Fruit fly (Drosophila melanogaster): ENCODE measurements around the gene GCC88.
A peak's percentile ranks its signal among the peaks of the same experiment; 100 is the strongest.

Gene GCC88

DNA sequence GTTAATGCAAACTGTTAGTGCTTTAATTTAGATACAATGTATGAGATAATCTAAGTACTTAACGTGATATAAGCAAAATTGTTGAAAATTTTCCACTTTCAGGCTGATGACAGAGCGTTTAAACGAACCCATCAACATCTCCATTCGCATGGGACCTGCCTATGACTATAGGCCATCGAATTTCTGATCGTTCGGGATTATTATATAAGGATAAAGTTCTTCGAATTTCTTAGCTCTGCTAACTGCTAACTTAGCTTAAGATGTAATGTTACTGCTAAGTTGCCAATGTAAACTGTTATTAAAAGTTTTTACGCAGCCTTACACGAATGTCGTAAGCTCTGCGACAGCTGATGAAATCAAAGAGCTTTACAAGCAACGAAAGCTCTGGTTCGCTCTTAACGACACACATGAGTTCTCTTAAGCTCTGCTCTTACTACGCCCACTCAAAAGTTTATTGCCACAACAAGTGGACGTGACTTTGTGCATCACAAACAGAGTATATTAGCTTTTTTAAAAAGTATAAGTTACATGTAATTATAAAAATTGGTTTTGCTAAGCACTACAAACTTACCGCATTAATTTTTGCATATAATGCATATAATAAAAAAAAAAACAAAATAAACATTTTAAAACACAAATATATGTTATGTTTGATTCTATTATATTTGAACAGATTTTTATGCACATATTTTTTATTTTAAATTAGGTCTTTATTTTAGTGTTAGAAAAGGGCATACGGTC lies 33.6 kb downstream of the GCC88 start:
- TF ChIP-seq h (GFP tag; optimal IDR thresholded peaks at IDR 0.05) (peak; percentile 95), OdsH (GFP tag; optimal IDR thresholded peaks at IDR 0.05) (peak; percentile 96), rgr (GFP tag; optimal IDR thresholded peaks at IDR 0.05) (peak; percentile 94), CG32264 (GFP tag; optimal IDR thresholded peaks at IDR 0.05) (no peak), br (GFP tag; optimal IDR thresholded peaks at IDR 0.05) (peak; percentile 90), woc (GFP tag; optimal IDR thresholded peaks at IDR 0.05) (peak; percentile 92), Vsx2 (GFP tag; optimal IDR thresholded peaks at IDR 0.05; ENCODE audit: partially characterized antibody) (no peak), Rel (GFP tag; optimal IDR thresholded peaks at IDR 0.05) (peak; percentile 73), Rel (tag; optimal IDR thresholded peaks at IDR 0.05) (peak; percentile 65), sage (GFP tag; optimal IDR thresholded peaks at IDR 0.05) (peak; percentile 72), pan (optimal IDR thresholded peaks at IDR 0.05) (no peak), Sp1 (GFP tag; optimal IDR thresholded peaks at IDR 0.05) (peak; percentile 99), GATAd (GFP tag; optimal IDR thresholded peaks at IDR 0.05) (peak; percentile 64), HLH106 (tag; optimal IDR thresholded peaks at IDR 0.05) (peak; percentile 95), ey (GFP tag; optimal IDR thresholded peaks at IDR 0.05) (peak; percentile 90), Hnf4 (GFP tag; optimal IDR thresholded peaks at IDR 0.05) (peak; percentile 72), dl (GFP tag; optimal IDR thresholded peaks at IDR 0.05; ENCODE audit: insufficient read depth in 1 of 2, partially characterized antibody in 2 of 2) (no peak), sv (GFP tag; optimal IDR thresholded peaks at IDR 0.05) (peak; percentile 95), dmrt93B (GFP tag; optimal IDR thresholded peaks at IDR 0.05) (peak; percentile 98), Hr83 (GFP tag; optimal IDR thresholded peaks at IDR 0.05; ENCODE audit: poor library complexity, severe bottlenecking) (no peak), jim (GFP tag; optimal IDR thresholded peaks at IDR 0.05) (no peak), CrebA (GFP tag; optimal IDR thresholded peaks at IDR 0.05; ENCODE audit: borderline replicate concordance) (no peak), psq (GFP tag; optimal IDR thresholded peaks at IDR 0.05) (peak; percentile 98), Dif (GFP tag; optimal IDR thresholded peaks at IDR 0.05; ENCODE audit: partially characterized antibody) (peak; percentile 4), CG9705 (GFP tag; optimal IDR thresholded peaks at IDR 0.05) (peak; percentile 94), Mio (GFP tag; optimal IDR thresholded peaks at IDR 0.05) (no peak), Jra (GFP tag; optimal IDR thresholded peaks at IDR 0.05) (no peak), fru (GFP tag; optimal IDR thresholded peaks at IDR 0.05) (peak; percentile 96), N (GFP tag; optimal IDR thresholded peaks at IDR 0.05) (no peak), usp (GFP tag; optimal IDR thresholded peaks at IDR 0.05) (no peak), Abd-B (GFP tag; optimal IDR thresholded peaks at IDR 0.05) (no peak), Dfd (GFP tag; optimal IDR thresholded peaks at IDR 0.05) (peak; percentile 99), lola (GFP tag; optimal IDR thresholded peaks at IDR 0.05) (no peak), Myc (optimal IDR thresholded peaks at IDR 0.05) (no peak), dsf (GFP tag; optimal IDR thresholded peaks at IDR 0.05; ENCODE audit: borderline replicate concordance) (peak; percentile 80), brk (GFP tag; optimal IDR thresholded peaks at IDR 0.05) (peak; percentile 88), Hr78 (GFP tag; optimal IDR thresholded peaks at IDR 0.05) (no peak), tai (GFP tag; optimal IDR thresholded peaks at IDR 0.05) (peak; percentile 73), foxo (GFP tag; optimal IDR thresholded peaks at IDR 0.05) (peak in 1 of 2 experiments; percentile 96)

DNA sequence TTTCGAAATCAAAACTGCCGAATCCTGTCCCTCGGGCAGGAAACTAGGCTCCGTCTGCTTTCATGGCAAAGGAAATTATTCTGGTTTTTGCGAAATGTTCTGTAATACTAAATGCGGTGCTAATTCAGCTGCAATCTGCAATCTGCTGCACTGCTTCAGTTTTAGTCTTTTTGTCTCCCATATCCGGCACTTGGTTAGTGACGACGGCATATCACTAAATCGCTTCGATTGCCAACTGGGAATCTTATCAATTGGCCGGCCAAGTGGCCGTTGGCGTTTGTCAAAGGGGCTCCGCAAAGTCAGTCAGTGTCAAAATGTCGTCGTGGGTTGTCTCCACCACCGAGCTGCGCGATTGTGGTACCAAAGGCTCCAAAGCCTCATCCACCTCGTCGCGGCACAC lies 34.6 kb downstream of the GCC88 start, which contains the start of gene CG18577:
CG18577 (plus strand) TSS at position 301 of the 400 bp plus-strand sequence.
- TF ChIP-seq Sp1 (GFP tag; optimal IDR thresholded peaks at IDR 0.05) (no peak), h (GFP tag; optimal IDR thresholded peaks at IDR 0.05) (no peak), N (GFP tag; optimal IDR thresholded peaks at IDR 0.05) (no peak), dl (GFP tag; optimal IDR thresholded peaks at IDR 0.05; ENCODE audit: insufficient read depth in 1 of 2, partially characterized antibody in 2 of 2) (no peak), CG9705 (GFP tag; optimal IDR thresholded peaks at IDR 0.05) (no peak), Abd-B (GFP tag; optimal IDR thresholded peaks at IDR 0.05) (no peak), Vsx2 (GFP tag; optimal IDR thresholded peaks at IDR 0.05; ENCODE audit: partially characterized antibody) (no peak), OdsH (GFP tag; optimal IDR thresholded peaks at IDR 0.05) (no peak), jim (GFP tag; optimal IDR thresholded peaks at IDR 0.05) (no peak), ey (GFP tag; optimal IDR thresholded peaks at IDR 0.05) (no peak), sage (GFP tag; optimal IDR thresholded peaks at IDR 0.05) (no peak), HLH106 (tag; optimal IDR thresholded peaks at IDR 0.05) (no peak), Dfd (GFP tag; optimal IDR thresholded peaks at IDR 0.05) (no peak), fru (GFP tag; optimal IDR thresholded peaks at IDR 0.05) (no peak), dmrt93B (GFP tag; optimal IDR thresholded peaks at IDR 0.05) (no peak), psq (GFP tag; optimal IDR thresholded peaks at IDR 0.05) (no peak), rgr (GFP tag; optimal IDR thresholded peaks at IDR 0.05) (no peak), Rel (GFP tag; optimal IDR thresholded peaks at IDR 0.05) (no peak), Rel (tag; optimal IDR thresholded peaks at IDR 0.05) (no peak), lola (GFP tag; optimal IDR thresholded peaks at IDR 0.05) (no peak), Hnf4 (GFP tag; optimal IDR thresholded peaks at IDR 0.05) (no peak)

Data from whole organism, wandering third instar larva.